Worm (Caenorhabditis elegans) whole organism, midembryonic: ENCODE measurements around the gene cyp-14A3.

ENCODE experiments used
- cog-1 ChIP-seq: sonication (generic microtip); optimal IDR thresholded peaks from 2 replicates; lab custom pipeline; 2016; ENCODE audit warnings: missing genetic modification characterization, missing compliant biosample characterization
- klf-2 ChIP-seq: fragments of 200-800 bp; sonication (Bioruptor generic); conservative IDR thresholded peaks from 2 replicates; pipeline ENCODE4 v1.3.6; 2022; ENCODE audit warnings: missing genetic modification reagents, missing genetic modification characterization, missing compliant biosample characterization
- tab-1 ChIP-seq: fragments of 200-800 bp; sonication (Bioruptor generic); IDR thresholded peaks from 2 replicates; pipeline ENCODE4 v1.3.6; 2022; ENCODE audit warnings: missing genetic modification characterization, missing compliant biosample characterization
- ztf-23 ChIP-seq: fragments of 200-800 bp; sonication (Bioruptor generic); IDR thresholded peaks from 2 replicates; pipeline ENCODE4 v1.3.6; 2022; ENCODE audit warnings: missing genetic modification reagents, missing genetic modification characterization, missing compliant biosample characterization
- ztf-29 ChIP-seq: fragments of 200-800 bp; sonication (Bioruptor generic); IDR thresholded peaks from 2 replicates; pipeline ENCODE4 v1.3.6; 2022; ENCODE audit warnings: missing genetic modification reagents, missing genetic modification characterization, missing compliant biosample characterization

DNA sequence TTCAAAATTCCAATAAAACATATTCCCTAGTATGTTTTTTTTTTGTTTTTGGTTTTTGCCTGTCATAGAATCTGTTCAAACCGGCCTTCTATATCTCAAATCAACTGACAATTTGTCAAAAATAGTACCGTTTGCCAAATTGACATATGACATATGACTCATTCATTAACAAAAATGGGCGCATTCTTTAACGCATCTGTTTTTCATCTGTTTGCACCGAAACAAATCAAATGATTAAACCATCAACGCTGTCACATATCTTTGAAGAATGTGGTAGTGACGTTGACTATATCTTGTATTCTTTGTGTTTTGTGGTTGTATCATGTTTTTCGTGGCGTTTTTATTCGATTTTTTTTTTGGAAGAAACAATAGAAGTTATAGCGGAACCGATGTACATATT is 41.1 kb upstream of the cyp-14A3 start:
- no peak for TF ChIP-seq tab-1 (GFP tag; lab: Robert Waterston, UW)
- no peak for TF ChIP-seq cog-1 (tag; lab: Kevin White, UChicago)
- TF ChIP-seq klf-2 = no peak
- no peak for TF ChIP-seq ztf-23 (GFP tag; lab: Robert Waterston, UW)
- no peak for TF ChIP-seq ztf-29
